Worm (Caenorhabditis elegans): ENCODE data around the gene B0252.1.

DNA sequence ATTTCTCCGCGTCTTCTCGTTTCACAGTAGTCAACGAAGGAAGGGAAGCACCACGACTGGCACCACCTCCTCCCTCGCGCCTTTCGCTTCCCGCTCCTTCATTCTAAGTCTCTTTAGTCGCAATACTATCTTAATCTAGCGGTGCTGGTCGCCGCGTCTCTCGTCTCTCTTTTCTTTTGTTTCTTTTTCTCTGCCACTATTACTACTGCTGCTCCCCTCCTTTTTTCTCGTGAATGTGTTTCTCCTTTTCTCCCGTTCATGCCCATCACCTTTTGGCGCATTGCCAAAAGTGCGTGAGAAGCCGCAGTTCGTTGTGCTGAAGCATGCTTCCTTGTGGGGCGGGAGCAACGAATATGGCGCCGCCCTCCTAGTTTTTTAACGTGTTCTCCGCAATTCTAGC is 7.0 kb downstream of the B0252.1 start:
- peak; percentile 0 for TF ChIP-seq ceh-32 (tag; optimal IDR thresholded peaks at IDR 0.05; ENCODE audit: poor library complexity)
- TF ChIP-seq ama-1 (optimal IDR thresholded peaks at IDR 0.05) = no peak
- TF ChIP-seq spr-3 (GFP tag; optimal IDR thresholded peaks at IDR 0.05) = no peak
- TF ChIP-seq nhr-77 (tag; optimal IDR thresholded peaks at IDR 0.05) = peak; percentile 56
- peak; percentile 91 for TF ChIP-seq mep-1 (tag; optimal IDR thresholded peaks at IDR 0.05)
- TF ChIP-seq zfp-3 (GFP tag; conservative IDR thresholded peaks at IDR 0.05) = 0 out of 2 replicates have a peak, but pooled peaks have one; percentile 16
- peak; percentile 68 for TF ChIP-seq set-16 (GFP tag; IDR thresholded peaks at IDR 0.05)
